Worm (Caenorhabditis elegans) whole organism, early embryonic: Measurements from ENCODE around the gene ptr-16.
A peak's percentile ranks its signal among the peaks of the same experiment; 100 is the strongest.

Experiments
- B0310.2 ChIP-seq: sonication (generic microtip); optimal IDR thresholded peaks from 2 replicates; lab custom pipeline; 2016; ENCODE audit warnings: mild to moderate bottlenecking, missing genetic modification characterization, missing compliant biosample characterization
- F13C5.2 ChIP-seq: sonication (generic microtip); optimal IDR thresholded peaks from 2 replicates; lab custom pipeline; 2017; ENCODE audit warnings: mild to moderate bottlenecking, missing genetic modification characterization, inconsistent platforms, missing compliant biosample characterization
- aly-1 ChIP-seq: sonication (generic microtip); optimal IDR thresholded peaks from 2 replicates; lab custom pipeline; 2016; ENCODE audit warnings: missing genetic modification characterization, missing compliant biosample characterization
- ama-1 ChIP-seq: fragments of 150-350 bp; optimal IDR thresholded peaks from 2 replicates; lab custom pipeline; 2014
- ceh-13 ChIP-seq: fragments of 200-800 bp; sonication (Bioruptor generic); optimal IDR thresholded peaks from 2 replicates; lab custom pipeline; 2018; ENCODE audit warnings: mild to moderate bottlenecking, missing genetic modification characterization, missing compliant biosample characterization
- ceh-36 ChIP-seq: sonication (generic microtip); optimal IDR thresholded peaks from 2 replicates; lab custom pipeline; 2016; ENCODE audit warnings: missing genetic modification characterization, inconsistent platforms, missing compliant biosample characterization
- ets-7 ChIP-seq: sonication (generic microtip); optimal IDR thresholded peaks from 2 replicates; lab custom pipeline; 2016; ENCODE audit warnings: missing genotype, missing genetic modification characterization, missing compliant biosample characterization
- flt-1 ChIP-seq: fragments of 200-800 bp; sonication (Bioruptor generic); IDR thresholded peaks from 2 replicates; pipeline ENCODE4 v1.3.6; 2022; ENCODE audit warnings: missing genetic modification characterization, missing compliant biosample characterization
- hmbx-1 ChIP-seq: sonication (generic microtip); optimal IDR thresholded peaks from 2 replicates; lab custom pipeline; 2016; ENCODE audit warnings: mild to moderate bottlenecking, missing genetic modification characterization, missing compliant biosample characterization
- hmg-4 ChIP-seq: fragments of 200-800 bp; sonication (Bioruptor generic); optimal IDR thresholded peaks from 2 replicates; lab custom pipeline; 2018; ENCODE audit warnings: mild to moderate bottlenecking, missing genetic modification characterization, missing compliant biosample characterization
- hnd-1 ChIP-seq: sonication (generic microtip); optimal IDR thresholded peaks from 2 replicates; lab custom pipeline; 2016; ENCODE audit warnings: missing genetic modification characterization, missing compliant biosample characterization
- pes-1 ChIP-seq: fragments of 200-800 bp; sonication (Bioruptor generic); IDR thresholded peaks from 2 replicates; pipeline ENCODE4 v1.3.6; 2022; ENCODE audit warnings: missing genetic modification reagents, missing genetic modification characterization, missing compliant biosample characterization
- scrt-1 ChIP-seq: fragments of 200-800 bp; sonication (Bioruptor generic); IDR thresholded peaks from 2 replicates; pipeline ENCODE4 v1.3.6; 2022; ENCODE audit warnings: missing genetic modification characterization, missing compliant biosample characterization
- sea-1 ChIP-seq: fragments of 200-800 bp; sonication (Bioruptor generic); conservative IDR thresholded peaks from 2 replicates; pipeline ENCODE4 v1.3.6; 2022; ENCODE audit warnings: missing genetic modification characterization, missing compliant biosample characterization
- tbx-11 ChIP-seq: fragments of 200-800 bp; sonication (Bioruptor generic); IDR thresholded peaks from 2 replicates; pipeline ENCODE4 v1.3.6; 2022; ENCODE audit warnings: missing genetic modification characterization, missing compliant biosample characterization
- tbx-37 ChIP-seq: fragments of 200-800 bp; sonication (Bioruptor generic); conservative IDR thresholded peaks from 2 replicates; pipeline ENCODE4 v1.3.6; 2022; ENCODE audit warnings: missing genetic modification reagents, missing genetic modification characterization, missing compliant biosample characterization
- tra-4 ChIP-seq: sonication (generic microtip); optimal IDR thresholded peaks from 2 replicates; lab custom pipeline; 2017; ENCODE audit warnings: missing genetic modification characterization, missing compliant biosample characterization

The ptr-16 gene

ce11 chrV:1141433-1141832, 24.1 kb upstream of the ptr-16 start, which contains the start of gene cutl-22:
Gene cutl-22, plus strand, starts transcription at chrV:1141733.
- TF ChIP-seq tbx-37 (GFP tag; lab: Robert Waterston, UW) (no peak), ceh-13 (GFP tag; lab: Kevin White, UChicago) (no peak), F13C5.2 (tag; lab: Kevin White, UChicago) (no peak), tbx-11 (GFP tag; lab: Robert Waterston, UW) (no peak), ets-7 (no peak), sea-1 (no peak), tra-4 (tag; lab: Kevin White, UChicago) (no peak), ceh-36 (tag; lab: Kevin White, UChicago) (no peak), ama-1 (lab: Kevin White, UChicago) (no peak), aly-1 (no peak), hnd-1 (tag; lab: Kevin White, UChicago) (no peak)

DNA sequence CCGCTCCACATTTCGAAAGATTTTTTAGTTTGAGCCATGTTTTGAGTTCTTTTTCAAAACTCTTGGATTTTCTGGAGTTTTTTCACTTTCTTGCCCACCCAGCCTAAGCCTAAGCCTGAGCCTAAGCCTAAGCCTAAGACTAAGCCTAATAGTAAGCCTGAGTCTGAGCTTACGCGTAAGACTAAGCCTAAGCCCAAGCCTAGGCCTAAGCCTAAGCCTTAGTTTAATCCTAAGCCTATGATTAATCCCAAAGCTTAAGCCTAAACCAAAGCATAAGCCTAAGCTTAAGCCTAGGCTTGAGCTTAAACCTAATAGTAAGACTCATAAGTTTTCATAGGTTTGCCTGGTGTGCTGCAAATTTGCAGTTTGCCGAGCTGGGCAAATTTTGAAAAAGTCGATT, 23.3 kb upstream of the ptr-16 start:
- TF ChIP-seq ceh-36 (tag; lab: Kevin White, UChicago) (peak; percentile 92), hmg-4 (GFP tag; lab: Kevin White, UChicago) (no peak)

DNA sequence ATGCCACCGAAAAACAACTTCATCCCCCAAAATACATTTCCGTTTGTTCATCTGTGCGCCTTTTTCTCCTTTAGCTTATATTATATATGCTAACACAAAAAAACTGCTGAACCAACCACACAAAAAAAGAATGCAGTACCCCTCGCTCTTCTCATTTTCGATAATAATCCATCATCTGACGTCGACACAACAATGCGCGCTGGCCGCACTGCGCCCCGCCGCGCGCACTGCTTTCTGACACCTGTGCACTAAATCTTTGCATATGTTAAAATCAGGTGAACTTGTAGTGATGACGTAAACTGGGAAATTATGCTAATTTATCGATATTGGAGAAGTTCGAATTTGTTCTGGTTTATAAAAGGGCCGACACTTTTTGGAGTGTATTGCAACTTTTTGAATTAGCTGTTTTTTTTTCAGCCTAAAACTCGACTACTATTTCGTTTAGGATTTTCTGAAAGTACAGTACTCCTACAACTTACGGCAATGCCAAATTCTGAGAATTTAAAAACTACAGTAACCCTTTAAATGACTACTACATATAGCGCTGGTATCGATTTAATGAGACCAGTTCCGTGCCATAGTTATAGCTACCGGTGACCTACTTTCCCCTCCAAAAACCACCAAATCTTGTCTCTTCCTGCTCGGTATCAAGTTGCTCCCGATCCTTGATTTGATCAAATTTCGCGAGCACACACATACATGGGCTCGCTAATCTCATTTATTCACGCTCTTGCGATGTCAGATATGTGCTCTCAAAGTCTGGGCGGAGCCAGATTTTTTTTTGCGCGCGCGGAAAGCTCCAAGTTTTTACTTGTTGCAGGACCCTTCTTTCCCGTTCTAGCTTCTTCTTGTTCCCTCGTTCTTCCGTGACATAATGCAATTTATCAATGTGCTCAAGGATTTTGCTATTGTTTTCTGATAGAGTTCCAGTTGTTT, 15.5 kb upstream of the ptr-16 start:
- TF ChIP-seq hmbx-1 (no peak), aly-1 (no peak), F13C5.2 (tag; lab: Kevin White, UChicago) (no peak), hnd-1 (tag; lab: Kevin White, UChicago) (no peak)

DNA sequence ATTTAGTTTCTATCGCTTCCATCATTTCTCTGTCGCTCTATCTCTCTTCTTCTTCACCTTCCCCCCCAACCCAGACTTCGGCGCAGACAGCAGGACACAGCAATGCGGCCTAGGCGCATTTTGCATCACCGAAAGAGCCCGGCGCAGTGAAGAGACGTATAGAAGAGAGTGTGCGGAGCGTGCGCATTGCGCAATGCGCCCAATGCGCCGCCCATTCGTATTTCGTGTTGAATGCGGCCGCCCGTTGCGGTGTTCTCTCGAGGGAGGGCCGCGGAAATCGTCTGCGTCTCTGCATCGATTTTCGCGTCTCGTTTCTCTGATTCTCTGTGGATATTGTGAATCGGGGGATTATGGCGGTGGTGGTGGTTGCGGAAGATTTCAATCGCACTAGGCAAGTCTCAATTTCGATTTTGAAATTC, 14.2 kb upstream of the ptr-16 start:
- TF ChIP-seq aly-1 (peak; percentile 20), flt-1 (peak; percentile 61; the same call in 1 of the 2 replicates), F13C5.2 (tag; lab: Kevin White, UChicago) (peak; percentile 76), ceh-36 (tag; lab: Kevin White, UChicago) (peak; percentile 51), scrt-1 (GFP tag; lab: Robert Waterston, UW) (no peak), ets-7 (peak; percentile 56), sea-1 (0 out of 2 replicates have a peak, but pooled peaks have one; percentile 67), pes-1 (GFP tag; lab: Robert Waterston, UW) (peak; percentile 71), hmg-4 (GFP tag; lab: Kevin White, UChicago) (peak; percentile 84), hmbx-1 (no peak), tbx-11 (GFP tag; lab: Robert Waterston, UW) (no peak)

DNA sequence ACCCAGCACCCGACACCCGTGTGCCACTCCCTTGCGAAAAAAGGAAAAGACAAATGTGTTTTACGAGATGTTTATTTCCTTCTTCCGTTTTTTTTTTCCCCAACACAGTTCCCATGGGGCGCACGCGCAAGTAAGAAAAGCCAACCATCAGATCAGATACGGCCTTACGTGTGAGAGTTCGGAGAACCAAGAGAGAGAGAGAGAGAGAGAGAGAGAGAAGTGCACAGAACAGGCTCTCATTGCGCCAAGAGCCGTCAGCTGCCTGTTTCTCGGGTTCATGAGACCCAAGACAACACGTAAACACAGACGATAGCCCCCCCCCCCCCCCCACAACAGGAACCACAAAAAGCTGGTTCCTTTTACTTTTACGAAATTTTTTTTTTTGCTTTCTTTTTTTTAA, 13.7 kb upstream of the ptr-16 start:
- TF ChIP-seq ceh-13 (GFP tag; lab: Kevin White, UChicago) (no peak), flt-1 (no peak), pes-1 (GFP tag; lab: Robert Waterston, UW) (no peak), ets-7 (no peak), hmbx-1 (no peak), tbx-11 (GFP tag; lab: Robert Waterston, UW) (no peak), sea-1 (no peak), tbx-37 (GFP tag; lab: Robert Waterston, UW) (no peak), F13C5.2 (tag; lab: Kevin White, UChicago) (no peak), B0310.2 (tag; lab: Kevin White, UChicago) (no peak)

- TF ChIP-seq tra-4 (tag; lab: Kevin White, UChicago) = no peak
- no peak for TF ChIP-seq ets-7
- no peak for TF ChIP-seq pes-1 (GFP tag; lab: Robert Waterston, UW)
- no peak for TF ChIP-seq hnd-1 (tag; lab: Kevin White, UChicago)
- TF ChIP-seq F13C5.2 (tag; lab: Kevin White, UChicago) = no peak
- TF ChIP-seq aly-1 = no peak
- TF ChIP-seq B0310.2 (tag; lab: Kevin White, UChicago) = no peak
- TF ChIP-seq ceh-13 (GFP tag; lab: Kevin White, UChicago) = no peak
- TF ChIP-seq hmbx-1 = no peak
- no peak for TF ChIP-seq tbx-37 (GFP tag; lab: Robert Waterston, UW)
- TF ChIP-seq sea-1 = no peak
- TF ChIP-seq scrt-1 (GFP tag; lab: Robert Waterston, UW) = no peak
- no peak for TF ChIP-seq hmg-4 (GFP tag; lab: Kevin White, UChicago)
- no peak for TF ChIP-seq flt-1
- TF ChIP-seq ceh-36 (tag; lab: Kevin White, UChicago) = no peak
- TF ChIP-seq ama-1 (lab: Kevin White, UChicago) = no peak
- TF ChIP-seq tbx-11 (GFP tag; lab: Robert Waterston, UW) = no peak
Measured at ce11 chrV:1152736-1153135, 12.8 kb upstream of the ptr-16 start.

DNA sequence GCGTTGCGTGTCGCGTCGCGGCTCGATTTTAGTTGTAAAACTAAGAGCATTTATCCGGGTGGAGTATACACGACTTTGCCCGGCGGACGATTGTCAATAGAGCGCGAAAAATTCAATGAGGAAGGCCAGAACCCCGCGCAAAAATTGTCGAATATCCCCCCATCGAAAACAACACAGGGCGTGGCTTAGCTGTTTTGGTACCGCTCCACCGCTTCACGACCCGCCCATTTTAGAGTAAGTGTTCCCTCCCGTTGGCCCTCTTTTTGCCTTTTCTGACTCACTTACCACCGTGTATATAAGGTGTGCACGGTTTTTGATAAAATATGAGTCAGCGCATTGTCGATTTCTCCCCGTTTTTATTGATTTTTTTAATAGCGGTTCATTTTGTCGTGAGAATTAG, 12.1 kb upstream of the ptr-16 start:
- TF ChIP-seq F13C5.2 (tag; lab: Kevin White, UChicago) (no peak), tra-4 (tag; lab: Kevin White, UChicago) (no peak)

DNA sequence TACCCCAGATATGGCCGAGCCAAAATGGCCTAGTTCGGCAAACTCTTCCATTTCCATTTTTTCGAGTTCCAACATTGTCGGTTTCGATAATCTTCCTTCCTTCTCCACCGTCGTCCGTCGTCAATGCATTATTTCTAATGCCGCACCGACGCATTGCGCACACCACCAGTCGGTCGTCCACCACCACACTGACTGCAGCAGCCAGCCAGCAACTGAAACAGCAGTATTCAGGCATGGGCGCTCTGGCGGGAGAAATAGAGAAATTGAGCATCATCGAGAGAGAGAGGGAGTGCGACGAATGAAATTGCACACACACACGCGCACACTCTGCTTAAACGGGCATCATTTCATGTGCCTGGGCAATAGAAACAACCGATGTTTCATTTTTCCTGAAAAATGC, 11.6 kb upstream of the ptr-16 start:
- TF ChIP-seq ama-1 (lab: Kevin White, UChicago) = no peak
- TF ChIP-seq B0310.2 (tag; lab: Kevin White, UChicago) = no peak
- TF ChIP-seq tbx-11 (GFP tag; lab: Robert Waterston, UW) = no peak
- TF ChIP-seq hmg-4 (GFP tag; lab: Kevin White, UChicago) = peak; percentile 31
- peak; percentile 44 for TF ChIP-seq F13C5.2 (tag; lab: Kevin White, UChicago)
- TF ChIP-seq ceh-13 (GFP tag; lab: Kevin White, UChicago) = no peak
- TF ChIP-seq hnd-1 (tag; lab: Kevin White, UChicago) = no peak
- TF ChIP-seq tbx-37 (GFP tag; lab: Robert Waterston, UW) = 0 out of 2 replicates have a peak, but pooled peaks have one; percentile 16
- TF ChIP-seq tra-4 (tag; lab: Kevin White, UChicago) = no peak
- TF ChIP-seq ceh-36 (tag; lab: Kevin White, UChicago) = no peak
- no peak for TF ChIP-seq flt-1
- TF ChIP-seq sea-1 = no peak
- TF ChIP-seq aly-1 = no peak
- no peak for TF ChIP-seq pes-1 (GFP tag; lab: Robert Waterston, UW)
- no peak for TF ChIP-seq hmbx-1
- no peak for TF ChIP-seq ets-7
- 0 out of 2 replicates have a peak, but pooled peaks have one; percentile 43 for TF ChIP-seq scrt-1 (GFP tag; lab: Robert Waterston, UW)
